Fruit fly (Drosophila melanogaster) whole organism, embryonic: ENCODE data around the gene CG34039.

ENCODE experiments used
- Asciz ChIP-seq: fragments of 200-800 bp; sonication (Bioruptor generic); optimal IDR thresholded peaks from 2 replicates; lab custom pipeline; 2017; ENCODE audit warnings: missing biosample characterization, mild to moderate bottlenecking, missing genetic modification characterization, missing genetic modification reagents
- Atf-2 ChIP-seq: fragments of 200-800 bp; sonication (Bioruptor generic); optimal IDR thresholded peaks from 2 replicates; lab custom pipeline; 2016; ENCODE audit warnings: missing biosample characterization, missing genetic modification characterization
- Atf3 ChIP-seq: fragments of 200-800 bp; sonication (Bioruptor generic); optimal IDR thresholded peaks from 3 replicates; lab custom pipeline; 2016; ENCODE audit warnings: missing biosample characterization, missing genetic modification characterization
- CG10147 ChIP-seq: fragments of 200-800 bp; sonication (Bioruptor generic); optimal IDR thresholded peaks from 2 replicates; lab custom pipeline; 2019; ENCODE audit warnings: missing biosample characterization, mild to moderate bottlenecking, missing genetic modification characterization, moderate library complexity
- CG10274 ChIP-seq: fragments of 200-800 bp; sonication (Bioruptor generic); optimal IDR thresholded peaks from 3 replicates; lab custom pipeline; 2017; ENCODE audit warnings: missing biosample characterization, mild to moderate bottlenecking, missing genetic modification characterization
- CG10431 ChIP-seq: fragments of 200-800 bp; sonication (Bioruptor generic); optimal IDR thresholded peaks from 3 replicates; lab custom pipeline; 2018; ENCODE audit warnings: missing biosample characterization, mild to moderate bottlenecking, missing genetic modification characterization
- CG11504 ChIP-seq: fragments of 200-800 bp; sonication (Bioruptor generic); optimal IDR thresholded peaks from 3 replicates; lab custom pipeline; 2019; ENCODE audit warnings: missing biosample characterization, mild to moderate bottlenecking, missing genetic modification characterization, moderate library complexity
- CG12299 ChIP-seq: fragments of 200-800 bp; sonication (Bioruptor generic); optimal IDR thresholded peaks from 2 replicates; lab custom pipeline; 2018; ENCODE audit warnings: missing biosample characterization, mild to moderate bottlenecking, missing genetic modification characterization
- CG12391 ChIP-seq: fragments of 200-800 bp; sonication (Bioruptor generic); optimal IDR thresholded peaks from 3 replicates; lab custom pipeline; 2018; ENCODE audit warnings: missing biosample characterization, mild to moderate bottlenecking, missing genetic modification characterization, moderate library complexity
- CG13287 ChIP-seq: fragments of 200-800 bp; sonication (Bioruptor generic); IDR thresholded peaks from 2 replicates; pipeline ENCODE4 v1.3.6; 2022; ENCODE audit warnings: missing biosample characterization, missing genetic modification characterization; ENCODE audit not compliant: partially characterized antibody
- CG14710 ChIP-seq: fragments of 200-800 bp; sonication (Bioruptor generic); optimal IDR thresholded peaks from 3 replicates; lab custom pipeline; 2019; ENCODE audit warnings: missing biosample characterization, mild to moderate bottlenecking, missing genetic modification characterization, moderate library complexity
- CG33213 ChIP-seq: fragments of 200-800 bp; sonication (Bioruptor generic); optimal IDR thresholded peaks from 3 replicates; lab custom pipeline; 2016; ENCODE audit warnings: missing biosample characterization, missing genetic modification characterization
- CG4328 ChIP-seq: fragments of 200-800 bp; sonication (Bioruptor generic); optimal IDR thresholded peaks from 3 replicates; lab custom pipeline; 2017; ENCODE audit warnings: missing biosample characterization, missing genetic modification reagents, missing genetic modification characterization
- CG5953 ChIP-seq: fragments of 200-800 bp; sonication (Bioruptor generic); IDR thresholded peaks from 2 replicates; pipeline ENCODE4 v1.3.6; 2022; ENCODE audit warnings: missing biosample characterization, missing genetic modification characterization
- CG7372 ChIP-seq: fragments of 200-800 bp; sonication (Bioruptor generic); IDR thresholded peaks from 2 replicates; pipeline ENCODE4 v1.3.6; 2022; ENCODE audit warnings: missing biosample characterization, missing genetic modification characterization
- CG7556 ChIP-seq: fragments of 200-800 bp; sonication (Bioruptor generic); optimal IDR thresholded peaks from 2 replicates; lab custom pipeline; 2017; ENCODE audit warnings: missing biosample characterization, mild to moderate bottlenecking, missing genetic modification characterization
- CG7745 ChIP-seq: fragments of 200-800 bp; sonication (Bioruptor generic); optimal IDR thresholded peaks from 2 replicates; lab custom pipeline; 2018; ENCODE audit warnings: missing biosample characterization, mild to moderate bottlenecking, missing genetic modification characterization, moderate library complexity
- CG7928 ChIP-seq: fragments of 200-800 bp; sonication (Bioruptor generic); optimal IDR thresholded peaks from 2 replicates; lab custom pipeline; 2017; ENCODE audit warnings: missing biosample characterization, mild to moderate bottlenecking, missing genetic modification characterization
- CG9797 ChIP-seq: fragments of 200-800 bp; sonication (Bioruptor generic); optimal IDR thresholded peaks from 3 replicates; lab custom pipeline; 2018; ENCODE audit warnings: missing biosample characterization, mild to moderate bottlenecking, missing genetic modification characterization
- CG9932 ChIP-seq: fragments of 200-800 bp; sonication (Bioruptor generic); IDR thresholded peaks from 2 replicates; pipeline ENCODE4 v1.3.6; 2022; ENCODE audit warnings: missing biosample characterization, missing genetic modification characterization
- CTCF ChIP-seq: fragments of 200-800 bp; sonication (Bioruptor generic); optimal IDR thresholded peaks from 2 replicates; lab custom pipeline; 2017; ENCODE audit warnings: missing biosample characterization, mild to moderate bottlenecking, missing genetic modification characterization, moderate library complexity
- CoRest ChIP-seq: fragments of 200-800 bp; sonication (Bioruptor generic); optimal IDR thresholded peaks from 3 replicates; lab custom pipeline; 2018; ENCODE audit warnings: missing biosample characterization, mild to moderate bottlenecking, missing genetic modification characterization, moderate library complexity
- D19A ChIP-seq: fragments of 200-800 bp; optimal IDR thresholded peaks from 3 replicates; lab custom pipeline; 2019; ENCODE audit warnings: missing biosample characterization, mild to moderate bottlenecking, missing genetic modification characterization, moderate library complexity
- D19B ChIP-seq: fragments of 200-800 bp; sonication (Bioruptor generic); optimal IDR thresholded peaks from 2 replicates; lab custom pipeline; 2017; ENCODE audit warnings: missing biosample characterization, mild to moderate bottlenecking, missing genetic modification characterization
- Dad ChIP-seq: fragments of 200-800 bp; sonication (Bioruptor generic); optimal IDR thresholded peaks from 3 replicates; lab custom pipeline; 2016; ENCODE audit warnings: missing biosample characterization, missing genetic modification characterization
- Dfd ChIP-seq, 2 experiments: fragments of >200 bp; optimal IDR thresholded peaks; 2 replicates each; lab custom pipeline; 2017; ENCODE audit warnings: missing biosample characterization in 2 of 2, missing genetic modification characterization in 2 of 2
- E2f2 ChIP-seq: fragments of 200-800 bp; sonication (Bioruptor generic); IDR thresholded peaks from 2 replicates; pipeline ENCODE4 v1.3.6; 2022; ENCODE audit warnings: missing biosample characterization, missing genetic modification characterization
- ERR ChIP-seq: fragments of 200-800 bp; sonication (Bioruptor generic); optimal IDR thresholded peaks from 2 replicates; lab custom pipeline; 2016; ENCODE audit warnings: missing biosample characterization, missing genetic modification characterization
- Jarid2 ChIP-seq: fragments of 200-800 bp; sonication (Bioruptor generic); optimal IDR thresholded peaks from 3 replicates; lab custom pipeline; 2017; ENCODE audit warnings: mild to moderate bottlenecking, missing biosample characterization, missing genetic modification reagents, missing genetic modification characterization
- Max ChIP-seq: fragments of 200-800 bp; sonication (Bioruptor generic); optimal IDR thresholded peaks from 2 replicates; lab custom pipeline; 2016; ENCODE audit warnings: missing biosample characterization, mild to moderate bottlenecking, missing genetic modification characterization
- NK7.1 ChIP-seq: fragments of 200-800 bp; sonication (Bioruptor generic); optimal IDR thresholded peaks from 3 replicates; lab custom pipeline; 2016; ENCODE audit warnings: missing biosample characterization, missing genetic modification characterization
- NfI ChIP-seq: fragments of 200-800 bp; sonication (Bioruptor generic); optimal IDR thresholded peaks from 3 replicates; lab custom pipeline; 2018; ENCODE audit warnings: missing biosample characterization, mild to moderate bottlenecking, missing genetic modification characterization, moderate library complexity
- Oaz ChIP-seq: fragments of 200-800 bp; sonication (Bioruptor generic); IDR thresholded peaks from 2 replicates; pipeline ENCODE4 v1.3.6; 2022; ENCODE audit warnings: missing biosample characterization, missing genetic modification characterization
- Sin3A ChIP-seq: fragments of >200 bp; optimal IDR thresholded peaks from 2 replicates; lab custom pipeline; 2018
- TFAM ChIP-seq: fragments of 200-800 bp; sonication (Bioruptor generic); optimal IDR thresholded peaks from 2 replicates; lab custom pipeline; 2017; ENCODE audit warnings: missing biosample characterization, missing genetic modification characterization, inconsistent platforms
- ato ChIP-seq: fragments of 200-800 bp; sonication (Bioruptor generic); IDR thresholded peaks from 2 replicates; pipeline ENCODE4 v1.3.6; 2022; ENCODE audit warnings: missing biosample characterization, missing genetic modification characterization; ENCODE audit not compliant: partially characterized antibody
- cad ChIP-seq: fragments of >200 bp; optimal IDR thresholded peaks from 2 replicates; lab custom pipeline; 2017; ENCODE audit warnings: missing biosample characterization, missing genetic modification characterization
- dmrt99B ChIP-seq: fragments of 200-800 bp; sonication (Bioruptor generic); optimal IDR thresholded peaks from 2 replicates; lab custom pipeline; 2018; ENCODE audit warnings: missing biosample characterization, mild to moderate bottlenecking, missing genetic modification characterization, moderate library complexity
- ewg ChIP-seq: fragments of 200-800 bp; sonication (Bioruptor generic); optimal IDR thresholded peaks from 3 replicates; lab custom pipeline; 2017; ENCODE audit warnings: mild to moderate bottlenecking, missing biosample characterization, missing genetic modification reagents, missing genetic modification characterization
- gcm2 ChIP-seq: fragments of 200-800 bp; sonication (Bioruptor generic); optimal IDR thresholded peaks from 2 replicates; lab custom pipeline; 2016; ENCODE audit warnings: missing biosample characterization, missing genetic modification characterization
- grau ChIP-seq: fragments of 200-800 bp; optimal IDR thresholded peaks from 3 replicates; lab custom pipeline; 2019; ENCODE audit warnings: missing biosample characterization, mild to moderate bottlenecking, missing genetic modification characterization, moderate library complexity
- gsb-n ChIP-seq: fragments of 200-800 bp; sonication (Bioruptor generic); optimal IDR thresholded peaks from 3 replicates; lab custom pipeline; 2018; ENCODE audit warnings: missing biosample characterization, mild to moderate bottlenecking, missing genetic modification characterization
- ham ChIP-seq: fragments of 200-800 bp; sonication (Bioruptor generic); IDR thresholded peaks from 2 replicates; pipeline ENCODE4 v1.3.6; 2022; ENCODE audit warnings: missing biosample characterization, missing genetic modification characterization
- her ChIP-seq: fragments of 200-800 bp; sonication (Bioruptor generic); optimal IDR thresholded peaks from 2 replicates; lab custom pipeline; 2016; ENCODE audit warnings: missing biosample characterization, missing genetic modification characterization
- insv ChIP-seq, 2 experiments: fragments of 200-800 bp; sonication (Bioruptor generic); optimal IDR thresholded peaks; 3 replicates each; lab custom pipeline; 2016 to 2018; ENCODE audit warnings: missing biosample characterization in 2 of 2, missing genetic modification characterization in 2 of 2
- lab ChIP-seq: fragments of 200-800 bp; sonication (Bioruptor generic); optimal IDR thresholded peaks from 3 replicates; lab custom pipeline; 2017; ENCODE audit warnings: missing biosample characterization, missing genetic modification characterization, mild to moderate bottlenecking, moderate library complexity, missing genetic modification reagents
- otp ChIP-seq: fragments of 200-800 bp; sonication (Bioruptor generic); IDR thresholded peaks from 3 replicates; pipeline ENCODE4, ENCODE4 v1.3.6; 2022; ENCODE audit warnings: missing biosample characterization, missing genetic modification characterization
- prd ChIP-seq, 3 experiments: fragments of >200 bp in 2 of 3; fragments of 200-800 bp in 1 of 3; sonication (Bioruptor generic) in 1 of 3; optimal IDR thresholded peaks in 2 of 3; IDR thresholded peaks in 1 of 3; 2 replicates in 2 of 3; 3 replicates in 1 of 3; pipeline versions ENCODE4 v1.3.6 to Lab custom; 2017 to 2022; ENCODE audit warnings: missing biosample characterization in 1 of 3, missing genetic modification characterization in 1 of 3
- pum ChIP-seq: fragments of 200-800 bp; sonication (Bioruptor generic); optimal IDR thresholded peaks from 2 replicates; lab custom pipeline; 2016; ENCODE audit warnings: missing biosample characterization, missing genetic modification characterization
- slp2 ChIP-seq: fragments of 200-800 bp; sonication (Bioruptor generic); optimal IDR thresholded peaks from 2 replicates; lab custom pipeline; 2016; ENCODE audit warnings: missing biosample characterization, missing genetic modification characterization
- vfl ChIP-seq: fragments of 200-800 bp; sonication (Bioruptor generic); optimal IDR thresholded peaks from 2 replicates; lab custom pipeline; 2016; ENCODE audit warnings: missing biosample characterization, missing genetic modification characterization

The CG34039 gene

dm6 chr3L:14537435-14537991 is 22.3 kb upstream of the CG34039 start, which contains the start of gene Mpcp2 (continued):
- TF ChIP-seq NfI (GFP tag; lab: Kevin White, UChicago) (peak; percentile 16), CG7928 (GFP tag; lab: Kevin White, UChicago) (peak; percentile 54), cad (GFP tag; lab: Kevin White, UChicago) (no peak), dmrt99B (no peak), Asciz (GFP tag; lab: Kevin White, UChicago) (peak; percentile 14), insv (GFP tag; optimal IDR thresholded peaks at IDR 0.05; lab: Kevin White, UChicago) (peak in 1 of 2 experiments; percentile 53), Dad (GFP tag; lab: Kevin White, UChicago) (peak; percentile 50), CG33213 (GFP tag; lab: Kevin White, UChicago) (peak; percentile 71), CG10274 (GFP tag; lab: Kevin White, UChicago) (no peak), ewg (GFP tag; lab: Kevin White, UChicago) (no peak), NK7.1 (GFP tag; lab: Kevin White, UChicago) (no peak), E2f2 (peak; percentile 62), Max (GFP tag; lab: Kevin White, UChicago) (no peak), gsb-n (tag; lab: Kevin White, UChicago) (no peak), ato (GFP tag; lab: Robert Waterston, UW) (no peak), CTCF (GFP tag; lab: Kevin White, UChicago) (peak; percentile 86), pum (no peak), CG9797 (GFP tag; lab: Kevin White, UChicago) (peak; percentile 98), D19A (tag; lab: Kevin White, UChicago) (peak; percentile 27), otp (GFP tag; lab: Robert Waterston, UW) (no peak), Jarid2 (GFP tag; lab: Kevin White, UChicago) (peak; percentile 74), CG9932 (GFP tag; lab: Robert Waterston, UW) (no peak), vfl (GFP tag; lab: Kevin White, UChicago) (peak; percentile 2), Sin3A (peak; percentile 42), Dfd (GFP tag; optimal IDR thresholded peaks at IDR 0.05; lab: Kevin White, UChicago) (no peak), ham (GFP tag; lab: Robert Waterston, UW) (no peak), prd (optimal IDR thresholded peaks at IDR 0.05; lab: Kevin White, UChicago) (no peak), prd (GFP tag; IDR thresholded peaks at IDR 0.05; lab: Robert Waterston, UW) (no peak), lab (GFP tag; lab: Kevin White, UChicago) (peak; percentile 72), TFAM (GFP tag; lab: Kevin White, UChicago) (no peak), CG10147 (peak; percentile 46), CG11504 (tag; lab: Kevin White, UChicago) (peak; percentile 57), CG7745 (tag; lab: Kevin White, UChicago) (peak; percentile 23), CG14710 (tag; lab: Kevin White, UChicago) (peak; percentile 72), Oaz (GFP tag; lab: Robert Waterston, UW) (no peak), CG12299 (tag; lab: Kevin White, UChicago) (peak; percentile 46), slp2 (GFP tag; lab: Kevin White, UChicago) (no peak), gcm2 (GFP tag; lab: Kevin White, UChicago) (peak; percentile 11), CG5953 (GFP tag; lab: Robert Waterston, UW) (no peak), grau (tag; lab: Kevin White, UChicago) (peak; percentile 47), CG13287 (GFP tag; lab: Robert Waterston, UW) (peak; percentile 66), Atf3 (GFP tag; lab: Kevin White, UChicago) (no peak), D19B (GFP tag; lab: Kevin White, UChicago) (peak; percentile 97), ERR (peak; percentile 33), CG7556 (GFP tag; lab: Kevin White, UChicago) (peak; percentile 7), CG7372 (no peak), CG10431 (GFP tag; lab: Kevin White, UChicago) (no peak), CoRest (tag; lab: Kevin White, UChicago) (peak; percentile 52), her (GFP tag; lab: Kevin White, UChicago) (peak; percentile 68), CG12391 (peak; percentile 60), CG4328 (no peak), Atf-2 (no peak)
